Worm (Caenorhabditis elegans) whole organism, late embryonic: ENCODE data around the gene str-165.

Source experiments
- C38D4.7 ChIP-seq: fragments of 200-800 bp; sonication (Bioruptor generic); optimal IDR thresholded peaks from 2 replicates; lab custom pipeline; 2018; ENCODE audit warnings: mild to moderate bottlenecking, missing genetic modification characterization, moderate library complexity, missing compliant biosample characterization
- ama-1 ChIP-seq: fragments of 150-350 bp; optimal IDR thresholded peaks from 2 replicates; lab custom pipeline; 2014
- dmd-4 ChIP-seq: sonication (generic microtip); optimal IDR thresholded peaks from 2 replicates; lab custom pipeline; 2016; ENCODE audit warnings: borderline replicate concordance, missing genetic modification characterization, missing compliant biosample characterization
- fax-1 ChIP-seq: sonication (generic microtip); optimal IDR thresholded peaks from 2 replicates; lab custom pipeline; 2016; ENCODE audit warnings: missing genotype, missing genetic modification characterization, missing compliant biosample characterization
- fkh-10 ChIP-seq: fragments of 150-350 bp; optimal IDR thresholded peaks from 2 replicates; lab custom pipeline; 2014; ENCODE audit warnings: missing biosample characterization, missing genetic modification reagents, missing genetic modification characterization
- nhr-11 ChIP-seq: fragments of 150-350 bp; optimal IDR thresholded peaks from 2 replicates; lab custom pipeline; 2014; ENCODE audit warnings: missing biosample characterization, missing genetic modification characterization
- odd-2 ChIP-seq: sonication (generic microtip); optimal IDR thresholded peaks from 2 replicates; lab custom pipeline; 2017; ENCODE audit warnings: antibody characterized with exemption, mild to moderate bottlenecking, missing genetic modification characterization, missing compliant biosample characterization
- pat-9 ChIP-seq: fragments of 200-800 bp; sonication (Bioruptor generic); optimal IDR thresholded peaks from 2 replicates; lab custom pipeline; 2018; ENCODE audit warnings: mild to moderate bottlenecking, missing genetic modification characterization, moderate library complexity, missing compliant biosample characterization
- pha-4 ChIP-seq: fragments of 150-350 bp; optimal IDR thresholded peaks from 2 replicates; lab custom pipeline; 2018; ENCODE audit warnings: missing biosample characterization, missing genetic modification reagents, missing genetic modification characterization
- ref-2 ChIP-seq: sonication (generic microtip); optimal IDR thresholded peaks from 2 replicates; lab custom pipeline; 2016; ENCODE audit warnings: missing genetic modification characterization, missing compliant biosample characterization
- sdc-2 ChIP-seq: sonication (generic microtip); optimal IDR thresholded peaks from 2 replicates; lab custom pipeline; 2016; ENCODE audit warnings: missing genotype, missing genetic modification characterization, missing compliant biosample characterization
- ttx-3 ChIP-seq: sonication (generic microtip); optimal IDR thresholded peaks from 2 replicates; lab custom pipeline; 2016; ENCODE audit warnings: missing genetic modification reagents, missing genetic modification characterization, missing compliant biosample characterization

- TF ChIP-seq ref-2 (no peak), ttx-3 (tag; lab: Kevin White, UChicago) (no peak), C38D4.7 (GFP tag; lab: Kevin White, UChicago) (no peak), fkh-10 (no peak), sdc-2 (tag; lab: Kevin White, UChicago) (no peak), nhr-11 (tag; lab: Kevin White, UChicago) (no peak), dmd-4 (tag; lab: Kevin White, UChicago) (no peak), odd-2 (no peak), pha-4 (tag; lab: Kevin White, UChicago) (no peak), ama-1 (lab: Kevin White, UChicago) (no peak), pat-9 (tag; lab: Kevin White, UChicago) (no peak), fax-1 (no peak)
These were observed 36.9 kb upstream of the str-165 start for ce11 chrV:13794046-13794445.
